Worm (Caenorhabditis elegans): Measurements from ENCODE around the gene glb-28.

Gene glb-28

ce11 chrX:15339807-15340596 lies 23.0 kb upstream of the glb-28 start, which contains the start of gene Y15E3A.5:
Gene Y15E3A.5 (plus strand): TSS chrX:15340558.
- TF ChIP-seq tbx-11 (GFP tag; IDR thresholded peaks at IDR 0.05) (no peak), F13C5.2 (tag; optimal IDR thresholded peaks at IDR 0.05) (no peak), B0310.2 (tag; optimal IDR thresholded peaks at IDR 0.05) (no peak), hmbx-1 (tag; optimal IDR thresholded peaks at IDR 0.05) (no peak), sea-1 (GFP tag; conservative IDR thresholded peaks at IDR 0.05) (no peak), ets-7 (tag; optimal IDR thresholded peaks at IDR 0.05) (no peak), tra-4 (tag; optimal IDR thresholded peaks at IDR 0.05) (no peak), ama-1 (optimal IDR thresholded peaks at IDR 0.05) (no peak), ceh-36 (tag; optimal IDR thresholded peaks at IDR 0.05) (no peak), ceh-13 (GFP tag; optimal IDR thresholded peaks at IDR 0.05) (no peak), hnd-1 (tag; optimal IDR thresholded peaks at IDR 0.05) (no peak), flt-1 (GFP tag; IDR thresholded peaks at IDR 0.05) (no peak), pes-1 (GFP tag; IDR thresholded peaks at IDR 0.05) (no peak), scrt-1 (GFP tag; IDR thresholded peaks at IDR 0.05) (no peak), aly-1 (tag; optimal IDR thresholded peaks at IDR 0.05) (no peak), tbx-37 (GFP tag; conservative IDR thresholded peaks at IDR 0.05) (no peak), hmg-4 (GFP tag; optimal IDR thresholded peaks at IDR 0.05) (no peak)

ce11 chrX:15338195-15338594 lies 21.1 kb upstream of the glb-28 start:
- TF ChIP-seq ets-7 (tag; optimal IDR thresholded peaks at IDR 0.05) (no peak), sea-1 (GFP tag; conservative IDR thresholded peaks at IDR 0.05) (no peak), pes-1 (GFP tag; IDR thresholded peaks at IDR 0.05) (no peak), ceh-13 (GFP tag; optimal IDR thresholded peaks at IDR 0.05) (no peak)

DNA sequence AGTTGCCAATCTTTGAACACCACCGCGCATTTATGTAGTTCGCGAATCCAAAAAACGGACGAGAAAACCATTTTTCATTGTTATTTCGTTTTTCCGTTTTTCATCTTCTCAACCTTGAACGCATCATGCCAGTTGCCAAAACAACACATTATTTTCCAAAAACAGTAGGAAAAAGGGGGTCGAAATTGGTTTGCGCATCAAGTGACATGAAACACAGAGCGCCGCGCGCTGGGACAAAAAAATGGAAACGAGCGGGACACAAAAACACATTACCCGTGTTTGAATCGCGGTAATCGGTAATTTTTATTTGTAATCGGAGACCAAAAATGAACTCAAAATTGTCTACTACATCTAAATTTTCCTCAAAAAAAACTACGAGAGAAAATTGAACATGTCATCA lies 19.3 kb upstream of the glb-28 start:
- TF ChIP-seq sea-1 (GFP tag; conservative IDR thresholded peaks at IDR 0.05) (no peak), ceh-36 (tag; optimal IDR thresholded peaks at IDR 0.05) (no peak), hnd-1 (tag; optimal IDR thresholded peaks at IDR 0.05) (no peak), flt-1 (GFP tag; IDR thresholded peaks at IDR 0.05) (no peak), B0310.2 (tag; optimal IDR thresholded peaks at IDR 0.05) (no peak), tra-4 (tag; optimal IDR thresholded peaks at IDR 0.05) (no peak), tbx-11 (GFP tag; IDR thresholded peaks at IDR 0.05) (no peak), tbx-37 (GFP tag; conservative IDR thresholded peaks at IDR 0.05) (no peak), F13C5.2 (tag; optimal IDR thresholded peaks at IDR 0.05) (no peak), ama-1 (optimal IDR thresholded peaks at IDR 0.05) (no peak), aly-1 (tag; optimal IDR thresholded peaks at IDR 0.05) (no peak), pes-1 (GFP tag; IDR thresholded peaks at IDR 0.05) (no peak), hmg-4 (GFP tag; optimal IDR thresholded peaks at IDR 0.05) (no peak), ets-7 (tag; optimal IDR thresholded peaks at IDR 0.05) (no peak), hmbx-1 (tag; optimal IDR thresholded peaks at IDR 0.05) (no peak), scrt-1 (GFP tag; IDR thresholded peaks at IDR 0.05) (no peak), ceh-13 (GFP tag; optimal IDR thresholded peaks at IDR 0.05) (no peak)

DNA sequence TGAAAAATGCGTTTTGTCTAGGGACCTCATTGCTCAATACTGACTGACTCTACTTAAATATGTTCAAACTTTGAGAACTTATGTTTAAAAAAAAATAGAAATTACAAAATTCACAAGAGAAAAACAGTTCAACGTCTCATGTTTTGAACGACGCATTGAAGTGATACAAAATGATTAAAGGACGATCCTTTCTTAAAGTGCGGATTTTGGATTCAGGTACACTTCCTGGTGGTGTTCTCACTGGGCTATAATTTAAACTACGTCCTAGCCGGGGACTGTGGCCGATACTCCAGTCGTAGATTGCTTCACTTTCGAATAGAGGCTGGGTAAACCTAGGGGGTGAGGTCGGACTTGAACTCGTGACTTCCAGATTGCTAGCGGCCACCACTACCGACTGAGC lies 18.6 kb upstream of the glb-28 start:
- TF ChIP-seq ama-1 (optimal IDR thresholded peaks at IDR 0.05) (no peak), ceh-36 (tag; optimal IDR thresholded peaks at IDR 0.05) (no peak)

ce11 chrX:15334897-15335296 lies 17.9 kb upstream of the glb-28 start:
- TF ChIP-seq F13C5.2 (tag; optimal IDR thresholded peaks at IDR 0.05), result no peak
- TF ChIP-seq B0310.2 (tag; optimal IDR thresholded peaks at IDR 0.05), result no peak
- TF ChIP-seq ets-7 (tag; optimal IDR thresholded peaks at IDR 0.05), result no peak
- no peak for TF ChIP-seq hmbx-1 (tag; optimal IDR thresholded peaks at IDR 0.05)
- no peak for TF ChIP-seq tra-4 (tag; optimal IDR thresholded peaks at IDR 0.05)
- no peak for TF ChIP-seq tbx-11 (GFP tag; IDR thresholded peaks at IDR 0.05)
- no peak for TF ChIP-seq ceh-13 (GFP tag; optimal IDR thresholded peaks at IDR 0.05)
- TF ChIP-seq ama-1 (optimal IDR thresholded peaks at IDR 0.05), result no peak
- no peak for TF ChIP-seq scrt-1 (GFP tag; IDR thresholded peaks at IDR 0.05)
- TF ChIP-seq aly-1 (tag; optimal IDR thresholded peaks at IDR 0.05), result no peak
- no peak for TF ChIP-seq tbx-37 (GFP tag; conservative IDR thresholded peaks at IDR 0.05)
- no peak for TF ChIP-seq pes-1 (GFP tag; IDR thresholded peaks at IDR 0.05)
- no peak for TF ChIP-seq hnd-1 (tag; optimal IDR thresholded peaks at IDR 0.05)
- no peak for TF ChIP-seq hmg-4 (GFP tag; optimal IDR thresholded peaks at IDR 0.05)
- TF ChIP-seq ceh-36 (tag; optimal IDR thresholded peaks at IDR 0.05), result no peak
- TF ChIP-seq sea-1 (GFP tag; conservative IDR thresholded peaks at IDR 0.05), result no peak

ce11 chrX:15330664-15331063 lies 13.6 kb upstream of the glb-28 start, which contains the start of gene Y15E3A.4:
Gene Y15E3A.4 (plus strand): TSS chrX:15330964.
- TF ChIP-seq hmg-4 (GFP tag; optimal IDR thresholded peaks at IDR 0.05), result no peak

ce11 chrX:15328343-15328742 lies 11.3 kb upstream of the glb-28 start:
- no peak for TF ChIP-seq sea-1 (GFP tag; conservative IDR thresholded peaks at IDR 0.05)
- no peak for TF ChIP-seq ets-7 (tag; optimal IDR thresholded peaks at IDR 0.05)
- no peak for TF ChIP-seq ama-1 (optimal IDR thresholded peaks at IDR 0.05)
- no peak for TF ChIP-seq scrt-1 (GFP tag; IDR thresholded peaks at IDR 0.05)
- TF ChIP-seq tbx-11 (GFP tag; IDR thresholded peaks at IDR 0.05), result no peak

ce11 chrX:15327238-15327637 lies 10.2 kb upstream of the glb-28 start:
- TF ChIP-seq ceh-13 (GFP tag; optimal IDR thresholded peaks at IDR 0.05) (no peak), ets-7 (tag; optimal IDR thresholded peaks at IDR 0.05) (no peak), F13C5.2 (tag; optimal IDR thresholded peaks at IDR 0.05) (no peak), ama-1 (optimal IDR thresholded peaks at IDR 0.05) (no peak), scrt-1 (GFP tag; IDR thresholded peaks at IDR 0.05) (no peak), hmg-4 (GFP tag; optimal IDR thresholded peaks at IDR 0.05) (no peak), hmbx-1 (tag; optimal IDR thresholded peaks at IDR 0.05) (no peak), flt-1 (GFP tag; IDR thresholded peaks at IDR 0.05) (no peak), tra-4 (tag; optimal IDR thresholded peaks at IDR 0.05) (no peak), tbx-37 (GFP tag; conservative IDR thresholded peaks at IDR 0.05) (no peak), sea-1 (GFP tag; conservative IDR thresholded peaks at IDR 0.05) (no peak), tbx-11 (GFP tag; IDR thresholded peaks at IDR 0.05) (no peak), ceh-36 (tag; optimal IDR thresholded peaks at IDR 0.05) (no peak)
